Fruit fly (Drosophila melanogaster) whole organism, embryonic: ENCODE measurements around the gene CG17839.

Experiments used
- Atf3 ChIP-seq: fragments of 200-800 bp; sonication (Bioruptor generic); optimal IDR thresholded peaks from 3 replicates; lab custom pipeline; 2016; ENCODE audit warnings: missing biosample characterization, missing genetic modification characterization
- B-H2 ChIP-seq: fragments of 200-800 bp; sonication (Bioruptor generic); optimal IDR thresholded peaks from 2 replicates; lab custom pipeline; 2018; ENCODE audit warnings: missing biosample characterization, mild to moderate bottlenecking, missing genetic modification characterization
- BtbVII ChIP-seq: fragments of 200-800 bp; sonication (Bioruptor generic); optimal IDR thresholded peaks from 3 replicates; lab custom pipeline; 2017; ENCODE audit warnings: missing biosample characterization, mild to moderate bottlenecking, missing genetic modification characterization
- C15 ChIP-seq: fragments of 200-800 bp; sonication (Bioruptor generic); IDR thresholded peaks from 3 replicates; pipeline ENCODE4 v1.3.6; 2022; ENCODE audit warnings: missing biosample characterization, missing genetic modification characterization
- CG10366 ChIP-seq: fragments of 200-800 bp; sonication (Bioruptor generic); IDR thresholded peaks from 2 replicates; pipeline ENCODE4 v1.3.6; 2022; ENCODE audit warnings: missing biosample characterization, missing genetic modification characterization
- CG11398 ChIP-seq: fragments of 200-800 bp; sonication (Bioruptor generic); optimal IDR thresholded peaks from 2 replicates; lab custom pipeline; 2016; ENCODE audit warnings: missing biosample characterization, missing genetic modification characterization
- CG12104 ChIP-seq: fragments of 200-800 bp; sonication (Bioruptor generic); optimal IDR thresholded peaks from 3 replicates; lab custom pipeline; 2016; ENCODE audit warnings: missing biosample characterization, missing genetic modification characterization
- CG1233 ChIP-seq: fragments of 200-800 bp; sonication (Bioruptor generic); optimal IDR thresholded peaks from 4 replicates; lab custom pipeline; 2018; ENCODE audit warnings: missing biosample characterization, mild to moderate bottlenecking, missing genetic modification characterization
- CG13775 ChIP-seq: fragments of 200-800 bp; sonication (Bioruptor generic); optimal IDR thresholded peaks from 3 replicates; lab custom pipeline; 2017; ENCODE audit warnings: missing biosample characterization, mild to moderate bottlenecking, missing genetic modification characterization
- CG15073 ChIP-seq: fragments of 200-800 bp; sonication (Bioruptor generic); optimal IDR thresholded peaks from 2 replicates; lab custom pipeline; 2016; ENCODE audit warnings: missing biosample characterization, missing genetic modification characterization
- CG16815 ChIP-seq: fragments of 200-800 bp; sonication (Bioruptor generic); optimal IDR thresholded peaks from 3 replicates; lab custom pipeline; 2017; ENCODE audit warnings: missing biosample characterization, mild to moderate bottlenecking, missing genetic modification characterization
- CG17385 ChIP-seq: fragments of 200-800 bp; sonication (Bioruptor generic); optimal IDR thresholded peaks from 3 replicates; lab custom pipeline; 2018; ENCODE audit warnings: missing biosample characterization, mild to moderate bottlenecking, missing genetic modification characterization
- CG2712 ChIP-seq: fragments of 200-800 bp; optimal IDR thresholded peaks from 3 replicates; lab custom pipeline; 2019; ENCODE audit warnings: missing biosample characterization, mild to moderate bottlenecking, missing genetic modification characterization, moderate library complexity
- CG3847 ChIP-seq: fragments of 200-800 bp; sonication (Bioruptor generic); IDR thresholded peaks from 2 replicates; pipeline ENCODE4 v1.3.6; 2022; ENCODE audit warnings: missing biosample characterization, missing genetic modification characterization
- CG4854 ChIP-seq: fragments of 200-800 bp; sonication (Bioruptor generic); optimal IDR thresholded peaks from 2 replicates; lab custom pipeline; 2016; ENCODE audit warnings: missing biosample characterization, missing genetic modification characterization, inconsistent platforms
- CG5180 ChIP-seq: fragments of 200-800 bp; sonication (Bioruptor generic); optimal IDR thresholded peaks from 3 replicates; lab custom pipeline; 2017; ENCODE audit warnings: missing biosample characterization, missing genetic modification characterization, mild to moderate bottlenecking, moderate library complexity, missing genetic modification reagents
- CG8089 ChIP-seq: fragments of 200-800 bp; sonication (Bioruptor generic); optimal IDR thresholded peaks from 3 replicates; lab custom pipeline; 2016; ENCODE audit warnings: missing biosample characterization, missing genetic modification characterization
- CG8944 ChIP-seq: fragments of 200-800 bp; sonication (Bioruptor generic); optimal IDR thresholded peaks from 3 replicates; lab custom pipeline; 2016; ENCODE audit warnings: missing biosample characterization, missing genetic modification characterization
- CG9797 ChIP-seq: fragments of 200-800 bp; sonication (Bioruptor generic); optimal IDR thresholded peaks from 3 replicates; lab custom pipeline; 2018; ENCODE audit warnings: missing biosample characterization, mild to moderate bottlenecking, missing genetic modification characterization
- Camta ChIP-seq: fragments of 200-800 bp; sonication (Bioruptor generic); optimal IDR thresholded peaks from 2 replicates; lab custom pipeline; 2016; ENCODE audit warnings: missing biosample characterization, missing genetic modification characterization
- Eip74EF ChIP-seq, 2 experiments: fragments of 200-800 bp in 1 of 2; fragments of >200 bp in 1 of 2; sonication (Bioruptor generic) in 1 of 2; optimal IDR thresholded peaks; 2 replicates each; lab custom pipeline; 2017 to 2019; ENCODE audit warnings: missing biosample characterization in 2 of 2, missing genetic modification characterization in 2 of 2, mild to moderate bottlenecking in 1 of 2, moderate library complexity in 1 of 2
- Ets97D ChIP-seq: fragments of 200-800 bp; sonication (Bioruptor generic); optimal IDR thresholded peaks from 3 replicates; lab custom pipeline; 2016; ENCODE audit warnings: missing biosample characterization, missing genetic modification characterization
- Fer2 ChIP-seq: fragments of 200-800 bp; sonication (Bioruptor generic); optimal IDR thresholded peaks from 2 replicates; lab custom pipeline; 2018; ENCODE audit warnings: missing biosample characterization, mild to moderate bottlenecking, missing genetic modification characterization, moderate library complexity
- Hmr ChIP-seq: fragments of 200-800 bp; sonication (Bioruptor generic); optimal IDR thresholded peaks from 3 replicates; lab custom pipeline; 2017; ENCODE audit warnings: mild to moderate bottlenecking, missing biosample characterization, missing genetic modification reagents, missing genetic modification characterization
- Oaz ChIP-seq: fragments of 200-800 bp; sonication (Bioruptor generic); IDR thresholded peaks from 2 replicates; pipeline ENCODE4 v1.3.6; 2022; ENCODE audit warnings: missing biosample characterization, missing genetic modification characterization
- Poxn ChIP-seq: fragments of 200-800 bp; sonication (Bioruptor generic); IDR thresholded peaks from 2 replicates; pipeline ENCODE4 v1.3.6; 2022; ENCODE audit warnings: missing biosample characterization, missing genetic modification characterization
- Spps ChIP-seq: fragments of 200-800 bp; sonication (Bioruptor generic); optimal IDR thresholded peaks from 2 replicates; lab custom pipeline; 2018; ENCODE audit warnings: missing biosample characterization, mild to moderate bottlenecking, missing genetic modification characterization
- TFAM ChIP-seq: fragments of 200-800 bp; sonication (Bioruptor generic); optimal IDR thresholded peaks from 2 replicates; lab custom pipeline; 2017; ENCODE audit warnings: missing biosample characterization, missing genetic modification characterization, inconsistent platforms
- Tbp ChIP-seq: fragments of >200 bp; optimal IDR thresholded peaks from 2 replicates; lab custom pipeline; 2018; ENCODE audit warnings: missing biosample characterization, missing genetic modification characterization
- YL-1 ChIP-seq: fragments of 200-800 bp; sonication (Bioruptor generic); optimal IDR thresholded peaks from 3 replicates; lab custom pipeline; 2017; ENCODE audit warnings: missing biosample characterization, mild to moderate bottlenecking, missing genetic modification characterization
- aop ChIP-seq: fragments of 200-800 bp; sonication (Bioruptor generic); IDR thresholded peaks from 2 replicates; pipeline ENCODE4 v1.3.6; 2022; ENCODE audit warnings: missing biosample characterization, missing genetic modification characterization
- bigmax ChIP-seq: fragments of 200-800 bp; sonication (Bioruptor generic); optimal IDR thresholded peaks from 2 replicates; lab custom pipeline; 2018; ENCODE audit warnings: missing biosample characterization, mild to moderate bottlenecking, missing genetic modification characterization
- br ChIP-seq: fragments of >200 bp; optimal IDR thresholded peaks from 2 replicates; lab custom pipeline; 2017
- cato ChIP-seq: fragments of 200-800 bp; sonication (Bioruptor generic); optimal IDR thresholded peaks from 2 replicates; lab custom pipeline; 2016; ENCODE audit warnings: missing biosample characterization, missing genetic modification characterization, borderline replicate concordance
- chn ChIP-seq: fragments of 200-800 bp; sonication (Bioruptor generic); optimal IDR thresholded peaks from 2 replicates; lab custom pipeline; 2016; ENCODE audit warnings: missing biosample characterization, missing genetic modification characterization
- dmrt99B ChIP-seq: fragments of 200-800 bp; sonication (Bioruptor generic); optimal IDR thresholded peaks from 2 replicates; lab custom pipeline; 2018; ENCODE audit warnings: missing biosample characterization, mild to moderate bottlenecking, missing genetic modification characterization, moderate library complexity
- ems ChIP-seq: fragments of 200-800 bp; sonication (Bioruptor generic); optimal IDR thresholded peaks from 3 replicates; lab custom pipeline; 2016; ENCODE audit warnings: missing biosample characterization, missing genetic modification characterization
- fd102C ChIP-seq: fragments of 200-800 bp; sonication (Bioruptor generic); optimal IDR thresholded peaks from 2 replicates; lab custom pipeline; 2018; ENCODE audit warnings: missing biosample characterization, mild to moderate bottlenecking, missing genetic modification characterization, moderate library complexity
- fd3F ChIP-seq: fragments of 200-800 bp; sonication (Bioruptor generic); optimal IDR thresholded peaks from 2 replicates; lab custom pipeline; 2018; ENCODE audit warnings: missing biosample characterization, mild to moderate bottlenecking, missing genetic modification characterization, moderate library complexity
- gem ChIP-seq: fragments of 200-800 bp; sonication (Bioruptor generic); optimal IDR thresholded peaks from 2 replicates; lab custom pipeline; 2019; ENCODE audit warnings: missing biosample characterization, mild to moderate bottlenecking, missing genetic modification characterization, moderate library complexity
- gt ChIP-seq: fragments of 200-800 bp; sonication (Bioruptor generic); IDR thresholded peaks from 2 replicates; pipeline ENCODE4 v1.3.6; 2022; ENCODE audit warnings: missing biosample characterization, missing genetic modification characterization
- her ChIP-seq: fragments of 200-800 bp; sonication (Bioruptor generic); optimal IDR thresholded peaks from 2 replicates; lab custom pipeline; 2016; ENCODE audit warnings: missing biosample characterization, missing genetic modification characterization
- kah ChIP-seq: fragments of 200-800 bp; sonication (Bioruptor generic); optimal IDR thresholded peaks from 2 replicates; lab custom pipeline; 2018; ENCODE audit warnings: missing biosample characterization, mild to moderate bottlenecking, missing genetic modification characterization
- lab ChIP-seq: fragments of 200-800 bp; sonication (Bioruptor generic); optimal IDR thresholded peaks from 3 replicates; lab custom pipeline; 2017; ENCODE audit warnings: missing biosample characterization, missing genetic modification characterization, mild to moderate bottlenecking, moderate library complexity, missing genetic modification reagents
- peb ChIP-seq: fragments of 200-800 bp; sonication (Bioruptor generic); IDR thresholded peaks from 2 replicates; pipeline ENCODE4 v1.3.6; 2022; ENCODE audit warnings: missing biosample characterization, missing genetic modification characterization
- pnt ChIP-seq: fragments of 200-800 bp; sonication (Bioruptor generic); optimal IDR thresholded peaks from 3 replicates; lab custom pipeline; 2016; ENCODE audit warnings: missing biosample characterization, missing genetic modification characterization
- slbo ChIP-seq: fragments of 200-800 bp; sonication (Bioruptor generic); IDR thresholded peaks from 2 replicates; pipeline ENCODE4 v1.3.6; 2022; ENCODE audit warnings: missing biosample characterization, missing genetic modification characterization
- sr ChIP-seq: fragments of 200-800 bp; sonication (Bioruptor generic); IDR thresholded peaks from 3 replicates; pipeline ENCODE4 v1.3.6; 2022; ENCODE audit warnings: missing biosample characterization, missing genetic modification characterization
- tgo ChIP-seq: fragments of 200-800 bp; sonication (Bioruptor generic); IDR thresholded peaks from 3 replicates; pipeline ENCODE4 v1.3.6; 2022; ENCODE audit warnings: missing biosample characterization, missing genetic modification characterization
- unpg ChIP-seq: fragments of 200-800 bp; sonication (Bioruptor generic); optimal IDR thresholded peaks from 3 replicates; lab custom pipeline; 2018; ENCODE audit warnings: missing biosample characterization, mild to moderate bottlenecking, missing genetic modification characterization, moderate library complexity
- vfl ChIP-seq: fragments of 200-800 bp; sonication (Bioruptor generic); optimal IDR thresholded peaks from 2 replicates; lab custom pipeline; 2016; ENCODE audit warnings: missing biosample characterization, missing genetic modification characterization
- wek ChIP-seq: fragments of 200-800 bp; sonication (Bioruptor generic); optimal IDR thresholded peaks from 3 replicates; lab custom pipeline; 2018; ENCODE audit warnings: missing biosample characterization, mild to moderate bottlenecking, missing genetic modification characterization, moderate library complexity
- zfh1 ChIP-seq: fragments of 200-800 bp; sonication (Bioruptor generic); IDR thresholded peaks from 3 replicates; pipeline ENCODE4 v1.3.6; 2022; ENCODE audit warnings: missing biosample characterization, missing genetic modification characterization

CG17839 gene

dm6 chr3L:14847415-14847814 is 42.5 kb downstream of the CG17839 start (continued):
- TF ChIP-seq CG8944 (GFP tag; lab: Kevin White, UChicago) = no peak
- no peak for TF ChIP-seq fd102C (GFP tag; lab: Kevin White, UChicago)
- TF ChIP-seq CG8089 (GFP tag; lab: Kevin White, UChicago) = no peak
- no peak for TF ChIP-seq vfl (GFP tag; lab: Kevin White, UChicago)
- TF ChIP-seq Atf3 (GFP tag; lab: Kevin White, UChicago) = no peak
- peak; percentile 13; the same call in 1 of the 2 replicates for TF ChIP-seq slbo (GFP tag; lab: Robert Waterston, UW)
- peak; percentile 40 for TF ChIP-seq CG17385 (GFP tag; lab: Kevin White, UChicago)
- TF ChIP-seq br (lab: Kevin White, UChicago) = no peak
- TF ChIP-seq tgo (GFP tag; lab: Robert Waterston, UW) = no peak
- TF ChIP-seq Ets97D = no peak
- no peak for TF ChIP-seq CG2712 (tag; lab: Kevin White, UChicago)
- TF ChIP-seq cato (GFP tag; lab: Kevin White, UChicago) = no peak
- TF ChIP-seq unpg (GFP tag; lab: Kevin White, UChicago) = peak; percentile 14
- no peak for TF ChIP-seq zfh1 (GFP tag; lab: Robert Waterston, UW)
- TF ChIP-seq BtbVII (GFP tag; lab: Kevin White, UChicago) = peak; percentile 8
- no peak for TF ChIP-seq CG4854 (GFP tag; lab: Kevin White, UChicago)
- TF ChIP-seq C15 (GFP tag; lab: Robert Waterston, UW) = no peak
- no peak for TF ChIP-seq CG11398 (GFP tag; lab: Kevin White, UChicago)
- no peak for TF ChIP-seq Fer2 (tag; lab: Kevin White, UChicago)
- TF ChIP-seq bigmax = no peak
- no peak for TF ChIP-seq sr (GFP tag; lab: Robert Waterston, UW)
- TF ChIP-seq pnt (GFP tag; lab: Kevin White, UChicago) = no peak
- no peak for TF ChIP-seq CG16815 (GFP tag; lab: Kevin White, UChicago)
- TF ChIP-seq gem = peak; percentile 67
- no peak for TF ChIP-seq kah (GFP tag; lab: Kevin White, UChicago)
- peak; percentile 51 for TF ChIP-seq lab (GFP tag; lab: Kevin White, UChicago)
- no peak for TF ChIP-seq Camta (GFP tag; lab: Kevin White, UChicago)
- peak; percentile 55 for TF ChIP-seq Hmr
- TF ChIP-seq dmrt99B (tag; lab: Kevin White, UChicago) = peak; percentile 48
- no peak for TF ChIP-seq CG15073 (GFP tag; lab: Kevin White, UChicago)
- no peak for TF ChIP-seq CG3847 (GFP tag; lab: Robert Waterston, UW)
- TF ChIP-seq CG1233 = no peak
- TF ChIP-seq chn (GFP tag; lab: Kevin White, UChicago) = no peak
- no peak for TF ChIP-seq gt
- TF ChIP-seq CG9797 (GFP tag; lab: Kevin White, UChicago) = no peak
- TF ChIP-seq CG10366 = no peak; the same call in 1 of the 2 replicates
- no peak for TF ChIP-seq wek
- peak; percentile 22 for TF ChIP-seq CG13775 (GFP tag; lab: Kevin White, UChicago)
- TF ChIP-seq CG5180 (GFP tag; lab: Kevin White, UChicago) = no peak
- no peak for TF ChIP-seq TFAM
- no peak for TF ChIP-seq B-H2 (GFP tag; lab: Kevin White, UChicago)
- no peak for TF ChIP-seq Poxn (GFP tag; lab: Robert Waterston, UW)
- no peak for TF ChIP-seq Oaz (GFP tag; lab: Robert Waterston, UW)
- TF ChIP-seq peb (GFP tag; lab: Robert Waterston, UW) = no peak
- no peak for TF ChIP-seq ems (GFP tag; lab: Kevin White, UChicago)
- no peak for TF ChIP-seq Spps (tag; lab: Kevin White, UChicago)
- no peak for TF ChIP-seq YL-1 (GFP tag; lab: Kevin White, UChicago)
- no peak for TF ChIP-seq aop
- TF ChIP-seq Tbp (GFP tag; lab: Kevin White, UChicago) = no peak
- TF ChIP-seq CG12104 (GFP tag; lab: Kevin White, UChicago) = peak; percentile 37
- TF ChIP-seq her (GFP tag; lab: Kevin White, UChicago) = no peak
- TF ChIP-seq fd3F = peak; percentile 13
- TF ChIP-seq Eip74EF (GFP tag; optimal IDR thresholded peaks at IDR 0.05; lab: Kevin White, UChicago) = no peak
